Worm (Caenorhabditis elegans): ENCODE results near the gene ttr-44.
A peak's percentile ranks its signal among the peaks of the same experiment; 100 is the strongest.

Gene ttr-44

ce11 chrV:13556746-13557145 lies 26.2 kb upstream of the ttr-44 start, which contains the start of gene cav-2 (continued):
- TF ChIP-seq snpc-4 (tag; optimal IDR thresholded peaks at IDR 0.05) (no peak), ZK546.5 (tag; optimal IDR thresholded peaks at IDR 0.05) (no peak), D1046.2 (GFP tag; IDR thresholded peaks at IDR 0.05) (no peak), attf-4 (tag; optimal IDR thresholded peaks at IDR 0.05) (no peak), tag-97 (GFP tag; IDR thresholded peaks at IDR 0.05) (no peak), spr-3 (GFP tag; optimal IDR thresholded peaks at IDR 0.05) (peak; percentile 54), madf-5 (GFP tag; IDR thresholded peaks at IDR 0.05) (peak in 1 of 2 experiments; percentile 8; a peak in 1 of 4 replicates), pha-4 (GFP tag; IDR thresholded peaks at IDR 0.05) (peak; percentile 70), pha-4 (tag; optimal IDR thresholded peaks at IDR 0.05) (peak; percentile 40), hmg-1.1 (GFP tag; IDR thresholded peaks at IDR 0.05) (peak; percentile 64), dmd-8 (GFP tag; IDR thresholded peaks at IDR 0.05) (no peak), fkh-10 (GFP tag; optimal IDR thresholded peaks at IDR 0.05) (no peak), F26F4.8 (GFP tag; conservative IDR thresholded peaks at IDR 0.05) (no peak), hif-1 (tag; optimal IDR thresholded peaks at IDR 0.05) (peak in 1 of 2 experiments; percentile 89), madf-9 (GFP tag; conservative IDR thresholded peaks at IDR 0.05) (peak; percentile 76), pqm-1 (tag; optimal IDR thresholded peaks at IDR 0.05) (peak; percentile 94), zag-1 (tag; optimal IDR thresholded peaks at IDR 0.05) (no peak), ceh-44 (GFP tag; IDR thresholded peaks at IDR 0.05) (0 out of 2 replicates have a peak, but pooled peaks have one; percentile 46), F49E8.2 (tag; optimal IDR thresholded peaks at IDR 0.05; ENCODE audit: borderline replicate concordance) (no peak), skn-1 (tag; optimal IDR thresholded peaks at IDR 0.05) (no peak), duxl-1 (tag; optimal IDR thresholded peaks at IDR 0.05; ENCODE audit: poor library complexity) (peak; percentile 44), mep-1 (tag; optimal IDR thresholded peaks at IDR 0.05) (peak; percentile 71), aha-1 (tag) (peak; percentile 98), egl-27 (tag; optimal IDR thresholded peaks at IDR 0.05) (no peak), unc-62 (GFP tag; optimal IDR thresholded peaks at IDR 0.05 in 1 of 2) (no peak), unc-62 (tag; optimal IDR thresholded peaks at IDR 0.05) (no peak), egl-43 (GFP tag; IDR thresholded peaks at IDR 0.05) (no peak), rbr-2 (tag; optimal IDR thresholded peaks at IDR 0.05) (peak; percentile 61), ceh-82 (tag; optimal IDR thresholded peaks at IDR 0.05) (no peak), dmd-6 (GFP tag; IDR thresholded peaks at IDR 0.05) (peak; percentile 86), hlh-30 (tag; optimal IDR thresholded peaks at IDR 0.05; ENCODE audit: insufficient read depth) (peak; percentile 69), php-3 (GFP tag; IDR thresholded peaks at IDR 0.05) (no peak), lin-39 (tag; optimal IDR thresholded peaks at IDR 0.05) (no peak), T26A8.4 (GFP tag; IDR thresholded peaks at IDR 0.05) (peak; percentile 54; the same call in 1 of the 2 replicates), daf-19 (GFP tag; conservative IDR thresholded peaks at IDR 0.05) (no peak), F37D6.2 (tag; optimal IDR thresholded peaks at IDR 0.05) (no peak), R02D3.7 (tag; optimal IDR thresholded peaks at IDR 0.05) (no peak), ctbp-1 (GFP tag; IDR thresholded peaks at IDR 0.05) (no peak), dpl-1 (GFP tag; optimal IDR thresholded peaks at IDR 0.05) (peak; percentile 97), nhr-42 (GFP tag; IDR thresholded peaks at IDR 0.05) (no peak), ces-1 (GFP tag; optimal IDR thresholded peaks at IDR 0.05) (no peak), nhr-11 (tag; optimal IDR thresholded peaks at IDR 0.05) (no peak), hlh-11 (tag; optimal IDR thresholded peaks at IDR 0.05) (peak; percentile 84), nhr-76 (tag; optimal IDR thresholded peaks at IDR 0.05) (no peak), nhr-41 (GFP tag; IDR thresholded peaks at IDR 0.05) (peak; percentile 11; the same call in 1 of the 2 replicates), unc-130 (GFP tag; optimal IDR thresholded peaks at IDR 0.05) (peak; percentile 97), nhr-111 (GFP tag; optimal IDR thresholded peaks at IDR 0.05) (no peak), ztf-7 (tag; optimal IDR thresholded peaks at IDR 0.05) (peak; percentile 56), dmd-9 (GFP tag; IDR thresholded peaks at IDR 0.05) (peak; percentile 86; the same call in 1 of the 2 replicates), dve-1 (tag; optimal IDR thresholded peaks at IDR 0.05; ENCODE audit: insufficient read depth) (peak; percentile 79), nhr-28 (tag; optimal IDR thresholded peaks at IDR 0.05) (peak; percentile 79), Y75B8A.6 (GFP tag; IDR thresholded peaks at IDR 0.05) (no peak), arid-1 (GFP tag; conservative IDR thresholded peaks at IDR 0.05) (no peak)

Measured in whole organism, L4 larva.